Worm (Caenorhabditis elegans): Measurements from ENCODE around the gene ucr-2.3.
A peak's percentile ranks its signal among the peaks of the same experiment; 100 is the strongest.

Gene ucr-2.3

DNA sequence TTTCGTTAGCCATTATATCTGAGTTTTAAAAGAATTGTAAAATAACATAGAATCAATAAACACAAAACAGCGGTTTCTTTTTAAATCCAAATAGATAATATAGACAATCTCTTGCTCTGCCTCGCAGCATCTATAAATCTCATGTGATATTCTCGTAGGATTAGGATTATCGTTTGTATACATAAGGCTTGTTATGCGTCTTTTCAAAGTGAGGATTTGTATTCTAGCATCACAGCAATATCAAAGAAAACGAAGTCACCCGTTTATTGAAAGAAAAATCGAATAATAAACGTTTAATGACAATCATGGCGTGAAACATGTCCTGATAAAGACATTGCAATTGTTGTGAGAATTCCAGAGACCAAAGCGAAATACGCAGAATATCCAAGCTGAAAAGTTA is 7.3 kb upstream of the ucr-2.3 start, which contains the start of the genes T24C4.3 and clc-20:
T24C4.3 (minus strand) TSS at position 101 of the 400 bp plus-strand sequence.
clc-20 (plus strand) TSS at position 211 of the 400 bp plus-strand sequence.
- TF ChIP-seq F13H6.1 (tag; optimal IDR thresholded peaks at IDR 0.05), result no peak
- no peak for TF ChIP-seq unc-39 (tag; optimal IDR thresholded peaks at IDR 0.05)
- TF ChIP-seq sma-9 (GFP tag; optimal IDR thresholded peaks at IDR 0.05), result no peak
- TF ChIP-seq sma-9 (tag; optimal IDR thresholded peaks at IDR 0.05), result no peak
- no peak for TF ChIP-seq nhr-129 (tag; optimal IDR thresholded peaks at IDR 0.05)
- TF ChIP-seq gmeb-1 (tag; optimal IDR thresholded peaks at IDR 0.05), result no peak
- no peak for TF ChIP-seq nhr-12 (tag; optimal IDR thresholded peaks at IDR 0.05)
- TF ChIP-seq unc-55 (GFP tag; optimal IDR thresholded peaks at IDR 0.05), result no peak
- no peak for TF ChIP-seq fos-1 (tag; optimal IDR thresholded peaks at IDR 0.05)
- TF ChIP-seq peb-1 (tag; optimal IDR thresholded peaks at IDR 0.05), result no peak
- TF ChIP-seq lin-11 (tag; optimal IDR thresholded peaks at IDR 0.05), result no peak
- TF ChIP-seq R02D3.7 (tag; optimal IDR thresholded peaks at IDR 0.05), result no peak

DNA sequence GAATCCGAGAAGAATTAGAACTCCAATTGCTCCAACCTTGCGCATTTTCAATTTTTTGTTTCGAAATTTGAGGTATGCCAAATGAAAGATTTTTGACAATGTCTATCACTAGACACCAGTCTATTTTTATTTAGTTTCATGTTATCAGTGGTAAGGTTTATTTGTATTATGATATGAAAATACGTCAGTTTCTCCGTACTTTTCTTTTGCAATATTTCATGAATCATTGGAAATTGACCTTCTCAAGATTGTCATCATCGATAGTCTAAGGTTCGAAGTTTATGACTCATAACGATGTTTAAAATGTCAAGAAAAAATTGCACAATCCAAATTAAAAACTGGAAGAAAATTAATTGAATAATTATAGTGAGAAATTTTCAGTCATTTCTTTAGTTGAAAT is 6.2 kb upstream of the ucr-2.3 start, which contains the start of gene clc-19:
clc-19 (minus strand) TSS at position 135 of the 400 bp plus-strand sequence.
- TF ChIP-seq fos-1 (tag; optimal IDR thresholded peaks at IDR 0.05) (peak; percentile 88), crh-2 (tag; optimal IDR thresholded peaks at IDR 0.05) (no peak)

DNA sequence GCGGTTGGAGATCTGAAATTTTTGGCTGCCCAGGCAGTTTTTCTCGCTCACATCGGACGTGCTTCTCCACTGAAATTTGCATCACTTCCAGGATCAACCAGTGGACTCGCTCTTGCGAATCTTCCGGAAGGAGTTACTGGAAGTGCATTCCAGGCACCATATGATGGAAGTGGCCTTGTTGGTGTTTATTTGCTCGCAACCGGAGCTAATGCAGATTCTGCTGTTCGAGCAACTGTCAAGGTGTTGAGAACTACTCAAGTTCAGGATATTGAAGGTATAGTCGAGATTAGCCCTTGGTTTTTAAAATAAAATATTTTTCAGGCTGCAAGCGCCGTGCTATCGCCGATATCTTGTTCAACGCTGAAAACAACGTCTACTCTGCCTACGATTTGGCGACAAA is 1.2 kb downstream of the ucr-2.3 start:
- no peak for TF ChIP-seq nhr-10 (tag; optimal IDR thresholded peaks at IDR 0.05)
- no peak for TF ChIP-seq ztf-11 (tag; optimal IDR thresholded peaks at IDR 0.05)
- no peak for TF ChIP-seq unc-55 (GFP tag; optimal IDR thresholded peaks at IDR 0.05)
- TF ChIP-seq nhr-12 (tag; optimal IDR thresholded peaks at IDR 0.05), result no peak
- TF ChIP-seq sma-9 (GFP tag; optimal IDR thresholded peaks at IDR 0.05), result no peak
- TF ChIP-seq sma-9 (tag; optimal IDR thresholded peaks at IDR 0.05), result no peak
- TF ChIP-seq ama-1 (optimal IDR thresholded peaks at IDR 0.05), result no peak
- no peak for TF ChIP-seq lsy-2 (tag; optimal IDR thresholded peaks at IDR 0.05)
- TF ChIP-seq mdl-1 (tag; optimal IDR thresholded peaks at IDR 0.05), result no peak
- TF ChIP-seq nhr-237 (tag; optimal IDR thresholded peaks at IDR 0.05), result no peak
- no peak for TF ChIP-seq R02D3.7 (tag; optimal IDR thresholded peaks at IDR 0.05)
- TF ChIP-seq alr-1 (tag; optimal IDR thresholded peaks at IDR 0.05), result no peak
- no peak for TF ChIP-seq elt-3 (tag; optimal IDR thresholded peaks at IDR 0.05)
- TF ChIP-seq nhr-6 (tag; optimal IDR thresholded peaks at IDR 0.05), result no peak
- TF ChIP-seq nhr-23 (tag; optimal IDR thresholded peaks at IDR 0.05), result no peak
- TF ChIP-seq lin-39 (tag; optimal IDR thresholded peaks at IDR 0.05), result no peak

DNA sequence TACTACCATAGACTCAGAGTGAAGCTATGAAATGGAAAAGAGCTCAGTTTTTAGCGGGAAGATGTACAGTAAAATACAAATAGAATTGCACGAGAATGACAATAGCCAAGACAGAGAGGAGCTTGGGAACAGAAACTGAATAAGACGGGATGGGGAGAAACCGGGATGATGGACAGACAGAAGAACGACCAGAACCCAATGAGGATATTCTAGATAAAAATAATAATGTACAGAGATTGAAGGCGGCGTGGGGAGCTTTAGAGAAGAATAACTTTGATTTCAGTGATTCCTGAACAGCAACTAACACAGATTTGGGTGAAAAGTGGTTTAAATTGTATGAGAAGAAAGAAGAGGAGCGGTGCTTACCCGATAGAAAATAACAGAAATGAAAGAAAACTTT is 1.8 kb downstream of the ucr-2.3 start:
- TF ChIP-seq ama-1 (optimal IDR thresholded peaks at IDR 0.05), result no peak

DNA sequence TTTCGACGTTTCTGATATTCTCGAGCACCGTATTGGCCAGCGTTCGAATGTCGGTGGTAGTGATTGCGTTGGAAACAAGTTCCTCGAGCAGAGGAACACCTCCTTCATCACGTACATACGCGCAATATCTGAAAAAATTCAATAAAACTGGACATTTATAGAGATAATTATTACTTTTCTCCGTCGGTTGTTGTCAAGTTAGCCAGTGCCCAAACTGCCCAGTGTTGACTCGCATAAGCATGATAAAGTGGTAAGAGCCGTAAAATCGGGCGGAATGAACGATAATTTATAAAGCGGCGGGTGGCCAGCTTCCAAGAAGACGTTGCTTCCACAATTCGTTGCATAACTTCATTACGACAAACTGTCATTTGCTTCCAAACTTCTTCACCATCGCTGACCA is 3.9 kb downstream of the ucr-2.3 start:
- TF ChIP-seq nhr-21 (tag; optimal IDR thresholded peaks at IDR 0.05) (no peak), Y55F3AM.14 (GFP tag; optimal IDR thresholded peaks at IDR 0.05) (no peak), ama-1 (optimal IDR thresholded peaks at IDR 0.05) (no peak), ztf-1 (GFP tag; conservative IDR thresholded peaks at IDR 0.05) (no peak), elt-1 (tag; optimal IDR thresholded peaks at IDR 0.05) (no peak), lsy-2 (tag; optimal IDR thresholded peaks at IDR 0.05) (no peak), C34F6.9 (tag; optimal IDR thresholded peaks at IDR 0.05) (no peak), ZK546.5 (tag; optimal IDR thresholded peaks at IDR 0.05) (no peak), nhr-6 (tag; optimal IDR thresholded peaks at IDR 0.05) (no peak), lin-13 (GFP tag; optimal IDR thresholded peaks at IDR 0.05) (no peak), crh-2 (tag; optimal IDR thresholded peaks at IDR 0.05) (no peak), mab-5 (tag; optimal IDR thresholded peaks at IDR 0.05) (no peak), dmd-4 (tag; optimal IDR thresholded peaks at IDR 0.05) (no peak), mbf-1 (tag; optimal IDR thresholded peaks at IDR 0.05) (no peak), sma-3 (GFP tag; optimal IDR thresholded peaks at IDR 0.05) (no peak)

DNA sequence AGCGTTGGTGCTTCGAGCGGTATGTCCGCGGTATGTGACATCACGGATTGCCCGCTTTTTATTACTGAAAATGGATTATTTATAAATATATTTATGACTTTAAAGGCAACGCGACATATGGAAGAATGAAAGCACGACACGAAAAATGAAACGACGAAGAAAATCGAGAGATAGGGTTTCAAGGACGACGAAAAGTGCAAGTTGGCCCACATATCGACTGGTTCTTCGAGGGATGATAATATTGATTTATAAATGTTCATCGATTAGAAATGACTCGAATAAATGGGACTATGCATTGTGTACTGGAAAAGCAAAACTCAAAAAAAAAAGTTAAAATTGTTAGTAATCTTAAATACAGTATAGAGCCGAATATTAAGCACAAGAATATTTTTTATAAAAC is 7.1 kb downstream of the ucr-2.3 start, which contains the start of gene zer-1:
zer-1 (minus strand) TSS at position 68 of the 400 bp plus-strand sequence.
- TF ChIP-seq egl-27 (tag; optimal IDR thresholded peaks at IDR 0.05), result no peak
- no peak for TF ChIP-seq mdl-1 (tag; optimal IDR thresholded peaks at IDR 0.05)
- peak; percentile 8 for TF ChIP-seq crh-2 (tag; optimal IDR thresholded peaks at IDR 0.05)
- TF ChIP-seq blmp-1 (tag; optimal IDR thresholded peaks at IDR 0.05; ENCODE audit: insufficient read depth), result peak; percentile 67
- TF ChIP-seq nhr-129 (tag; optimal IDR thresholded peaks at IDR 0.05), result no peak
